Fruit fly (Drosophila melanogaster) whole organism, prepupa: ENCODE results near the gene CG46059.

Experiments
- Blimp-1 ChIP-seq: fragments of 200-800 bp; sonication (Bioruptor generic); optimal IDR thresholded peaks from 3 replicates; lab custom pipeline; 2017; ENCODE audit warnings: missing biosample characterization, missing genetic modification characterization, mild to moderate bottlenecking, moderate library complexity, missing genetic modification reagents
- CG32006 ChIP-seq: fragments of 200-800 bp; sonication (Bioruptor generic); optimal IDR thresholded peaks from 3 replicates; lab custom pipeline; 2017; ENCODE audit warnings: missing biosample characterization, mild to moderate bottlenecking, missing genetic modification characterization
- CG6792 ChIP-seq: fragments of 200-800 bp; sonication (Bioruptor generic); optimal IDR thresholded peaks from 3 replicates; lab custom pipeline; 2016; ENCODE audit warnings: missing biosample characterization, missing genetic modification characterization
- Eip78C ChIP-seq: fragments of 200-800 bp; sonication (Bioruptor generic); peaks from one replicate; lab custom pipeline; 2016; ENCODE audit warnings: missing biosample characterization, missing genetic modification characterization
- Eip93F ChIP-seq: fragments of 200-800 bp; sonication (Bioruptor generic); optimal IDR thresholded peaks from 2 replicates; lab custom pipeline; 2016; ENCODE audit warnings: missing biosample characterization, mild to moderate bottlenecking, missing genetic modification characterization
- Smox ChIP-seq: fragments of 200-800 bp; sonication (Bioruptor generic); optimal IDR thresholded peaks from 3 replicates; lab custom pipeline; 2016; ENCODE audit warnings: missing biosample characterization, missing genetic modification characterization
- spab ChIP-seq: fragments of 200-800 bp; sonication (Bioruptor generic); optimal IDR thresholded peaks from 2 replicates; lab custom pipeline; 2017; ENCODE audit warnings: missing biosample characterization, mild to moderate bottlenecking, missing genetic modification characterization, missing genetic modification reagents
- svp ChIP-seq: fragments of 200-800 bp; sonication (Bioruptor generic); peaks from one replicate; lab custom pipeline; 2016; ENCODE audit warnings: missing biosample characterization, missing genetic modification characterization

DNA sequence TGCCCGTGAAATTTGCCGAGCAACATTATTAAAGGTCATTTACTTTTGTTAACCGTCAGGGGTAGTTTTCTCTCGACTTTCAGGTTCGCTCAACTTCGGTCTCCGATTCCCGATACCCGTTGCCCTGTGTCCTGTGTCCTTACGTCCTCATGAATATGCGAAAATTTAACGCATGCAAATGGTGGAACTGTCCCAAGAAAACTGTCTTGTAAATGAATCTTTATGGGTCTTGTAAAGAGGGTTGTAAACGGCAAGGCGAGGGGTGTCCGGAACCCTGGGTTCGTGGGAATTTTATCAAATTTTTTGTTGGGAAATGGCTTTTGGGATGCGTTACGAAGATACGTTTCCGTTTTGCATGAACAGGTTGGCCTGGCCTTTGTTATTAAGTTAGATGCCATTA is 43.8 kb downstream of the CG46059 start:
- no peak for TF ChIP-seq Blimp-1 (GFP tag; lab: Kevin White, UChicago)
- no peak for TF ChIP-seq CG32006 (GFP tag; lab: Kevin White, UChicago)
- no peak for TF ChIP-seq svp
- no peak for TF ChIP-seq spab
- no peak for TF ChIP-seq Eip78C (GFP tag; lab: Kevin White, UChicago)
- TF ChIP-seq Smox (GFP tag; lab: Kevin White, UChicago) = no peak
- TF ChIP-seq CG6792 = no peak
- no peak for TF ChIP-seq Eip93F (GFP tag; lab: Kevin White, UChicago)
